Fruit fly (Drosophila melanogaster): ENCODE data around the gene CG42371.

The CG42371 gene

dm6 chr2L:2177312-2177968 is 39.6 kb downstream of the CG42371 start (continued):
- no peak for TF ChIP-seq Spps (tag; optimal IDR thresholded peaks at IDR 0.05)
- TF ChIP-seq bsh (GFP tag; optimal IDR thresholded peaks at IDR 0.05) = peak in 1 of 2 experiments; percentile 46
- TF ChIP-seq Blimp-1 (GFP tag; optimal IDR thresholded peaks at IDR 0.05) = peak; percentile 41
- no peak for TF ChIP-seq CG8281 (tag; optimal IDR thresholded peaks at IDR 0.05)
- no peak for TF ChIP-seq CG10321 (GFP tag; IDR thresholded peaks at IDR 0.05)
- TF ChIP-seq CG11247 (GFP tag; IDR thresholded peaks at IDR 0.05) = peak; percentile 56
- TF ChIP-seq Awh (GFP tag; IDR thresholded peaks at IDR 0.05) = no peak
- peak; percentile 1 for TF ChIP-seq CG12236 (GFP tag; optimal IDR thresholded peaks at IDR 0.05)
- peak; percentile 49 for TF ChIP-seq CG3281 (GFP tag; optimal IDR thresholded peaks at IDR 0.05)
- 0 out of 2 replicates have a peak, but pooled peaks have one; percentile 17 for TF ChIP-seq H2.0 (GFP tag; IDR thresholded peaks at IDR 0.05)
- no peak for TF ChIP-seq Dll (GFP tag; IDR thresholded peaks at IDR 0.05; ENCODE audit: partially characterized antibody)
- no peak for TF ChIP-seq CTCF (GFP tag; optimal IDR thresholded peaks at IDR 0.05)
- TF ChIP-seq gsb-n (tag; optimal IDR thresholded peaks at IDR 0.05) = no peak
- TF ChIP-seq CG3847 (GFP tag; IDR thresholded peaks at IDR 0.05) = 0 out of 2 replicates have a peak, but pooled peaks have one; percentile 29
- TF ChIP-seq nmo (GFP tag; optimal IDR thresholded peaks at IDR 0.05) = peak; percentile 31
- TF ChIP-seq CG4854 (GFP tag; optimal IDR thresholded peaks at IDR 0.05) = peak; percentile 13
- 0 out of 2 replicates have a peak, but pooled peaks have one; percentile 13 for TF ChIP-seq ranshi (GFP tag; IDR thresholded peaks at IDR 0.05)
- TF ChIP-seq Med (GFP tag) = peak; percentile 93
- TF ChIP-seq CG17186 (GFP tag; optimal IDR thresholded peaks at IDR 0.05) = no peak
- TF ChIP-seq hb (GFP tag; IDR thresholded peaks at IDR 0.05; ENCODE audit: partially characterized antibody) = no peak
- TF ChIP-seq CG7357 (GFP tag; IDR thresholded peaks at IDR 0.05) = no peak
- no peak for TF ChIP-seq mld (GFP tag; IDR thresholded peaks at IDR 0.05; ENCODE audit: partially characterized antibody)
- TF ChIP-seq Sox102F (GFP tag; optimal IDR thresholded peaks at IDR 0.05) = peak; percentile 50
- TF ChIP-seq sens-2 (GFP tag; IDR thresholded peaks at IDR 0.05) = no peak
- TF ChIP-seq CG6791 (GFP tag; IDR thresholded peaks at IDR 0.05; ENCODE audit: partially characterized antibody) = no peak
- no peak for TF ChIP-seq otp (GFP tag; IDR thresholded peaks at IDR 0.05)
- no peak for TF ChIP-seq wor (GFP tag; IDR thresholded peaks at IDR 0.05)
- TF ChIP-seq CG7963 (GFP tag; IDR thresholded peaks at IDR 0.05; ENCODE audit: partially characterized antibody) = no peak
- no peak for TF ChIP-seq TFAM (GFP tag; optimal IDR thresholded peaks at IDR 0.05)
- no peak for TF ChIP-seq CG17802 (tag; optimal IDR thresholded peaks at IDR 0.05)
- no peak for TF ChIP-seq CG10565 (GFP tag; optimal IDR thresholded peaks at IDR 0.05)
- no peak for TF ChIP-seq pita (GFP tag; optimal IDR thresholded peaks at IDR 0.05)
- no peak for TF ChIP-seq CG1832 (GFP tag; optimal IDR thresholded peaks at IDR 0.05)
- no peak for TF ChIP-seq HLH4C (GFP tag; IDR thresholded peaks at IDR 0.05; ENCODE audit: partially characterized antibody)
- no peak for TF ChIP-seq Trl (optimal IDR thresholded peaks at IDR 0.05)
- TF ChIP-seq Trl (GFP tag; optimal IDR thresholded peaks at IDR 0.05) = peak; percentile 41
- peak; percentile 61 for TF ChIP-seq CG32532 (GFP tag; IDR thresholded peaks at IDR 0.05)
- peak; percentile 50 for TF ChIP-seq CG6813 (GFP tag; optimal IDR thresholded peaks at IDR 0.05)
- TF ChIP-seq CG15269 (tag; optimal IDR thresholded peaks at IDR 0.05) = peak; percentile 39
- no peak for TF ChIP-seq tna (GFP tag; IDR thresholded peaks at IDR 0.05; ENCODE audit: partially characterized antibody)
- peak; percentile 38 for TF ChIP-seq nau (GFP tag; optimal IDR thresholded peaks at IDR 0.05)
- TF ChIP-seq Bgb (GFP tag; IDR thresholded peaks at IDR 0.05; ENCODE audit: partially characterized antibody) = no peak
- peak; percentile 54 for TF ChIP-seq CG11504 (tag; optimal IDR thresholded peaks at IDR 0.05)
- TF ChIP-seq CG33557 (GFP tag; optimal IDR thresholded peaks at IDR 0.05) = no peak
- no peak for TF ChIP-seq oc (tag; optimal IDR thresholded peaks at IDR 0.05)
- no peak for TF ChIP-seq CG8359 (GFP tag; optimal IDR thresholded peaks at IDR 0.05; ENCODE audit: borderline replicate concordance)
- TF ChIP-seq ems (GFP tag; optimal IDR thresholded peaks at IDR 0.05) = peak; percentile 9
- peak; percentile 11 for TF ChIP-seq disco-r (GFP tag; optimal IDR thresholded peaks at IDR 0.05)
- no peak for TF ChIP-seq Nf-YC (tag; optimal IDR thresholded peaks at IDR 0.05)

All from whole organism, embryonic.